Worm (Caenorhabditis elegans) whole organism, L4/young adult: ENCODE data around the gene Y44A6D.3.

Experiments
- W03F9.2 ChIP-seq: fragments of 150-350 bp; optimal IDR thresholded peaks from 2 replicates; lab custom pipeline; 2014; ENCODE audit warnings: missing biosample characterization, missing genetic modification characterization
- dao-5 ChIP-seq: sonication (generic microtip); optimal IDR thresholded peaks from 2 replicates; lab custom pipeline; 2016; ENCODE audit warnings: missing genotype, missing genetic modification characterization, moderate library complexity, missing compliant biosample characterization
- him-1 ChIP-seq: sonication (generic microtip); optimal IDR thresholded peaks from 2 replicates; lab custom pipeline; 2016; ENCODE audit warnings: missing genotype, missing genetic modification reagents, missing genetic modification characterization, missing compliant biosample characterization

The Y44A6D.3 gene

ce11 chrV:20780400-20780799 is 11.8 kb downstream of the Y44A6D.3 start, which contains the start of gene hif-1:
TSS of gene hif-1 (plus strand) at chrV:20780407.
- TF ChIP-seq him-1 (tag; lab: Kevin White, UChicago) (no peak), dao-5 (tag; lab: Kevin White, UChicago) (no peak), W03F9.2 (no peak)

- TF ChIP-seq W03F9.2, result no peak
- TF ChIP-seq dao-5 (tag; lab: Kevin White, UChicago), result no peak
- TF ChIP-seq him-1 (tag; lab: Kevin White, UChicago), result no peak
Measured at ce11 chrV:20779707-20780346, 12.4 kb downstream of the Y44A6D.3 start.

ce11 chrV:20778886-20779285 is 13.3 kb downstream of the Y44A6D.3 start:
- TF ChIP-seq him-1 (tag; lab: Kevin White, UChicago) (no peak), dao-5 (tag; lab: Kevin White, UChicago) (no peak), W03F9.2 (no peak)

- peak; percentile 82 for TF ChIP-seq W03F9.2
- peak; percentile 94 for TF ChIP-seq him-1 (tag; lab: Kevin White, UChicago)
- no peak for TF ChIP-seq dao-5 (tag; lab: Kevin White, UChicago)
Measured at ce11 chrV:20778257-20778697, 13.9 kb downstream of the Y44A6D.3 start.

ce11 chrV:20776761-20777160 is 15.5 kb downstream of the Y44A6D.3 start:
- TF ChIP-seq dao-5 (tag; lab: Kevin White, UChicago) (no peak), him-1 (tag; lab: Kevin White, UChicago) (peak; percentile 40), W03F9.2 (peak; percentile 35)

ce11 chrV:20775269-20775668 is 17.0 kb downstream of the Y44A6D.3 start, which contains the start of gene F38A6.4:
TSS of gene F38A6.4 (minus strand) at chrV:20775369.
- TF ChIP-seq dao-5 (tag; lab: Kevin White, UChicago), result no peak
- TF ChIP-seq him-1 (tag; lab: Kevin White, UChicago), result no peak
- no peak for TF ChIP-seq W03F9.2

ce11 chrV:20773647-20774046 is 18.6 kb downstream of the Y44A6D.3 start, which contains the start of gene F38A6.5:
TSS of gene F38A6.5 (minus strand) at chrV:20773747.
- TF ChIP-seq dao-5 (tag; lab: Kevin White, UChicago), result no peak
- no peak for TF ChIP-seq W03F9.2
- TF ChIP-seq him-1 (tag; lab: Kevin White, UChicago), result no peak

- TF ChIP-seq him-1 (tag; lab: Kevin White, UChicago), result no peak
- TF ChIP-seq W03F9.2, result no peak
- no peak for TF ChIP-seq dao-5 (tag; lab: Kevin White, UChicago)
Measured at ce11 chrV:20771702-20772101, 20.5 kb downstream of the Y44A6D.3 start.

- peak; percentile 8 for TF ChIP-seq W03F9.2
- no peak for TF ChIP-seq him-1 (tag; lab: Kevin White, UChicago)
Measured at ce11 chrV:20770846-20771245, 21.4 kb downstream of the Y44A6D.3 start.

- TF ChIP-seq W03F9.2, result no peak
- no peak for TF ChIP-seq him-1 (tag; lab: Kevin White, UChicago)
- TF ChIP-seq dao-5 (tag; lab: Kevin White, UChicago), result no peak
Measured at ce11 chrV:20770061-20770460, 22.2 kb downstream of the Y44A6D.3 start, which contains the start of gene elp-1. TSS of gene elp-1 (minus strand) at chrV:20770161.

ce11 chrV:20763192-20763591 is 29.0 kb downstream of the Y44A6D.3 start:
- TF ChIP-seq W03F9.2 (no peak), him-1 (tag; lab: Kevin White, UChicago) (no peak), dao-5 (tag; lab: Kevin White, UChicago) (no peak)

ce11 chrV:20761758-20762157 is 30.5 kb downstream of the Y44A6D.3 start:
- TF ChIP-seq W03F9.2 (no peak), dao-5 (tag; lab: Kevin White, UChicago) (no peak), him-1 (tag; lab: Kevin White, UChicago) (no peak)

ce11 chrV:20758106-20758505 is 34.1 kb downstream of the Y44A6D.3 start:
- TF ChIP-seq him-1 (tag; lab: Kevin White, UChicago), result no peak
- TF ChIP-seq W03F9.2, result no peak
- TF ChIP-seq dao-5 (tag; lab: Kevin White, UChicago), result no peak

ce11 chrV:20757255-20757654 is 35.0 kb downstream of the Y44A6D.3 start:
- TF ChIP-seq him-1 (tag; lab: Kevin White, UChicago) (no peak), W03F9.2 (no peak), dao-5 (tag; lab: Kevin White, UChicago) (no peak)
